Worm (Caenorhabditis elegans) whole organism, mixed stage, embryonic: ENCODE results near the gene syg-1.

ENCODE experiments used
- M03D4.4 ChIP-seq: sonication (generic microtip); optimal IDR thresholded peaks from 2 replicates; lab custom pipeline; 2017; ENCODE audit warnings: mild to moderate bottlenecking, missing genetic modification characterization, missing compliant biosample characterization
- bed-3 ChIP-seq: fragments of 200-800 bp; sonication (Bioruptor generic); optimal IDR thresholded peaks from 3 replicates; lab custom pipeline; 2018; ENCODE audit warnings: mild to moderate bottlenecking, missing genetic modification characterization, moderate library complexity, missing compliant biosample characterization
- blmp-1 ChIP-seq: fragments of 150-350 bp; optimal IDR thresholded peaks from 2 replicates; lab custom pipeline; 2014; ENCODE audit warnings: missing biosample characterization, missing genetic modification characterization
- ceh-39 ChIP-seq: fragments of 150-350 bp; optimal IDR thresholded peaks from 2 replicates; lab custom pipeline; 2014; ENCODE audit warnings: missing biosample characterization, missing genetic modification characterization
- ceh-43 ChIP-seq: fragments of 200-800 bp; sonication (Bioruptor generic); optimal IDR thresholded peaks from 2 replicates; lab custom pipeline; 2018; ENCODE audit warnings: mild to moderate bottlenecking, missing genetic modification characterization, moderate library complexity, missing compliant biosample characterization
- ceh-83 ChIP-seq: fragments of 200-800 bp; sonication (Bioruptor generic); optimal IDR thresholded peaks from 2 replicates; lab custom pipeline; 2018; ENCODE audit warnings: mild to moderate bottlenecking, missing genetic modification characterization, missing compliant biosample characterization
- ces-1 ChIP-seq: fragments of 150-350 bp; optimal IDR thresholded peaks from 2 replicates; lab custom pipeline; 2014; ENCODE audit warnings: missing biosample characterization, missing genetic modification reagents, missing genetic modification characterization
- cnd-1 ChIP-seq: fragments of 200-800 bp; sonication (Bioruptor generic); optimal IDR thresholded peaks from 2 replicates; lab custom pipeline; 2018; ENCODE audit warnings: mild to moderate bottlenecking, missing genetic modification characterization, missing compliant biosample characterization
- drap-1 ChIP-seq: fragments of 200-800 bp; sonication (Bioruptor generic); optimal IDR thresholded peaks from 3 replicates; lab custom pipeline; 2018; ENCODE audit warnings: mild to moderate bottlenecking, missing genetic modification characterization, missing compliant biosample characterization
- elt-1 ChIP-seq: sonication (generic microtip); optimal IDR thresholded peaks from 2 replicates; lab custom pipeline; 2017; ENCODE audit warnings: missing genetic modification characterization, mild to moderate bottlenecking, missing compliant biosample characterization, antibody characterized with exemption, moderate library complexity, borderline replicate concordance; ENCODE audit not compliant: insufficient read depth
- elt-3 ChIP-seq: fragments of 150-350 bp; optimal IDR thresholded peaks from 2 replicates; lab custom pipeline; 2014; ENCODE audit warnings: missing biosample characterization, missing genetic modification characterization
- flh-1 ChIP-seq: fragments of 200-800 bp; sonication (Bioruptor generic); optimal IDR thresholded peaks from 2 replicates; lab custom pipeline; 2018; ENCODE audit warnings: mild to moderate bottlenecking, missing genetic modification characterization, moderate library complexity, missing compliant biosample characterization
- ham-2 ChIP-seq: fragments of 200-800 bp; sonication (Bioruptor generic); optimal IDR thresholded peaks from 2 replicates; lab custom pipeline; 2018; ENCODE audit warnings: mild to moderate bottlenecking, missing genetic modification characterization, missing compliant biosample characterization
- hlh-1 ChIP-seq: fragments of 150-350 bp; optimal IDR thresholded peaks from 2 replicates; lab custom pipeline; 2014; ENCODE audit warnings: missing biosample characterization, missing genetic modification reagents, missing genetic modification characterization
- lin-13 ChIP-seq: fragments of 150-350 bp; optimal IDR thresholded peaks from 2 replicates; lab custom pipeline; 2014; ENCODE audit warnings: missing biosample characterization, missing genetic modification characterization
- lin-32 ChIP-seq: fragments of 200-800 bp; sonication (Bioruptor generic); optimal IDR thresholded peaks from 2 replicates; lab custom pipeline; 2018; ENCODE audit warnings: mild to moderate bottlenecking, missing genetic modification characterization, missing compliant biosample characterization
- lsy-2 ChIP-seq: fragments of 150-350 bp; optimal IDR thresholded peaks from 2 replicates; lab custom pipeline; 2014; ENCODE audit warnings: missing biosample characterization, missing genetic modification characterization
- mab-5 ChIP-seq: fragments of 150-350 bp; optimal IDR thresholded peaks from 2 replicates; lab custom pipeline; 2014; ENCODE audit warnings: missing biosample characterization, missing genetic modification characterization
- mep-1 ChIP-seq: fragments of 150-350 bp; optimal IDR thresholded peaks from 2 replicates; lab custom pipeline; 2017; ENCODE audit warnings: missing biosample characterization, missing genetic modification reagents, missing genetic modification characterization, inconsistent platforms
- mls-2 ChIP-seq: sonication (generic microtip); optimal IDR thresholded peaks from 2 replicates; lab custom pipeline; 2016; ENCODE audit warnings: mild to moderate bottlenecking, missing genetic modification characterization, moderate library complexity, missing compliant biosample characterization
- nhr-237 ChIP-seq: fragments of 150-350 bp; optimal IDR thresholded peaks from 2 replicates; lab custom pipeline; 2014; ENCODE audit warnings: missing biosample characterization, missing genetic modification characterization
- nhr-28 ChIP-seq: fragments of 150-350 bp; optimal IDR thresholded peaks from 2 replicates; lab custom pipeline; 2014; ENCODE audit warnings: missing biosample characterization, missing genetic modification characterization
- nhr-76 ChIP-seq: sonication (generic microtip); optimal IDR thresholded peaks from 2 replicates; lab custom pipeline; 2017; ENCODE audit warnings: missing biosample characterization, missing genetic modification characterization
- sem-2 ChIP-seq: fragments of 200-800 bp; sonication (Bioruptor generic); optimal IDR thresholded peaks from 2 replicates; lab custom pipeline; 2018; ENCODE audit warnings: mild to moderate bottlenecking, missing genetic modification characterization, missing compliant biosample characterization
- snpc-4 ChIP-seq: fragments of 150-350 bp; optimal IDR thresholded peaks from 2 replicates; lab custom pipeline; 2014; ENCODE audit warnings: missing biosample characterization, missing genetic modification characterization
- sptf-1 ChIP-seq: sonication (generic microtip); optimal IDR thresholded peaks from 2 replicates; lab custom pipeline; 2017; ENCODE audit warnings: mild to moderate bottlenecking, missing genetic modification characterization, moderate library complexity, missing compliant biosample characterization
- unc-120 ChIP-seq: sonication (generic microtip); optimal IDR thresholded peaks from 2 replicates; lab custom pipeline; 2017; ENCODE audit warnings: missing genetic modification characterization, missing compliant biosample characterization; ENCODE audit not compliant: poor library complexity, severe bottlenecking
- unc-62 ChIP-seq: fragments of 150-350 bp; optimal IDR thresholded peaks from 2 replicates; lab custom pipeline; 2014; ENCODE audit warnings: missing biosample characterization, missing genetic modification reagents, missing genetic modification characterization
- zip-8 ChIP-seq: fragments of 150-350 bp; optimal IDR thresholded peaks from 2 replicates; lab custom pipeline; 2014; ENCODE audit warnings: missing biosample characterization, missing genetic modification characterization
- ztf-11 ChIP-seq: fragments of 150-350 bp; optimal IDR thresholded peaks from 2 replicates; lab custom pipeline; 2014; ENCODE audit warnings: missing biosample characterization, missing genetic modification characterization

Gene syg-1

ce11 chrX:2473618-2474017 lies 41.5 kb downstream of the syg-1 start, which contains the start of gene R04B3.2:
Gene R04B3.2, minus strand, starts transcription at chrX:2473718.
- TF ChIP-seq nhr-28 (tag; lab: Kevin White, UChicago) = no peak
- TF ChIP-seq ceh-43 (GFP tag; lab: Kevin White, UChicago) = no peak
- TF ChIP-seq lin-32 = peak; percentile 51
- TF ChIP-seq, all 35 proteins: peak for 1

- TF ChIP-seq unc-120 (tag; lab: Kevin White, UChicago) (no peak), unc-62 (GFP tag; lab: Kevin White, UChicago) (no peak), elt-3 (no peak), sem-2 (no peak), flh-1 (no peak), nhr-237 (tag; lab: Kevin White, UChicago) (no peak), ceh-83 (no peak), mep-1 (tag; lab: Kevin White, UChicago) (no peak), sptf-1 (tag; lab: Kevin White, UChicago) (no peak), zip-8 (no peak)
- TF ChIP-seq, all 35 proteins: peak for 0
These were observed 43.8 kb downstream of the syg-1 start, which contains the start of gene R04B3.1 for ce11 chrX:2471303-2471702. Gene R04B3.1, minus strand, starts transcription at chrX:2471403.

ce11 chrX:2464064-2464463 lies 51.1 kb downstream of the syg-1 start:
- TF ChIP-seq sptf-1 (tag; lab: Kevin White, UChicago) (no peak), mep-1 (tag; lab: Kevin White, UChicago) (no peak), flh-1 (no peak), ztf-11 (no peak), lsy-2 (tag; lab: Kevin White, UChicago) (no peak), lin-13 (tag; lab: Kevin White, UChicago) (no peak), ces-1 (no peak), elt-3 (no peak), hlh-1 (tag; lab: Kevin White, UChicago) (no peak), snpc-4 (no peak), bed-3 (GFP tag; lab: Kevin White, UChicago) (no peak), drap-1 (no peak), ceh-83 (no peak), sem-2 (no peak), ceh-43 (GFP tag; lab: Kevin White, UChicago) (no peak)

ce11 chrX:2461742-2462141 lies 53.4 kb downstream of the syg-1 start:
- TF ChIP-seq zip-8 (no peak), lsy-2 (tag; lab: Kevin White, UChicago) (no peak), bed-3 (GFP tag; lab: Kevin White, UChicago) (no peak), blmp-1 (tag; lab: Kevin White, UChicago) (no peak), ham-2 (GFP tag; lab: Kevin White, UChicago) (no peak), ces-1 (no peak), unc-120 (tag; lab: Kevin White, UChicago) (no peak), elt-1 (tag; lab: Kevin White, UChicago) (no peak), nhr-76 (tag; lab: Kevin White, UChicago) (no peak), nhr-28 (tag; lab: Kevin White, UChicago) (no peak), M03D4.4 (tag; lab: Kevin White, UChicago) (no peak), cnd-1 (tag; lab: Kevin White, UChicago) (no peak), sem-2 (no peak), ceh-39 (tag; lab: Kevin White, UChicago) (no peak), mls-2 (tag; lab: Kevin White, UChicago) (no peak), flh-1 (no peak)
- TF ChIP-seq, all 35 proteins: peak for 0

ce11 chrX:2459793-2460192 lies 55.3 kb downstream of the syg-1 start, which contains the start of gene fox-1:
Gene fox-1, minus strand, starts transcription at chrX:2459893.
- TF ChIP-seq mep-1 (tag; lab: Kevin White, UChicago) (no peak), mab-5 (tag; lab: Kevin White, UChicago) (no peak), sptf-1 (tag; lab: Kevin White, UChicago) (peak; percentile 16), M03D4.4 (tag; lab: Kevin White, UChicago) (peak; percentile 1)
- TF ChIP-seq, all 35 proteins: peak for 2
